Fruit fly (Drosophila melanogaster) whole organism, embryonic: ENCODE measurements around the gene VhaPPA1-2.

Experiments
- Asciz ChIP-seq: fragments of 200-800 bp; sonication (Bioruptor generic); optimal IDR thresholded peaks from 2 replicates; lab custom pipeline; 2017; ENCODE audit warnings: missing biosample characterization, mild to moderate bottlenecking, missing genetic modification characterization, missing genetic modification reagents
- B-H1 ChIP-seq: fragments of 200-800 bp; sonication (Bioruptor generic); IDR thresholded peaks from 3 replicates; pipeline ENCODE4 v1.3.6; 2022; ENCODE audit warnings: missing biosample characterization, missing genetic modification characterization
- BEAF-32 ChIP-seq: fragments of 200-800 bp; sonication (Bioruptor generic); optimal IDR thresholded peaks from 3 replicates; lab custom pipeline; 2017; ENCODE audit warnings: missing biosample characterization, missing genetic modification characterization, mild to moderate bottlenecking, moderate library complexity, missing genetic modification reagents
- Bteb2 ChIP-seq: fragments of 200-800 bp; sonication (Bioruptor generic); optimal IDR thresholded peaks from 2 replicates; lab custom pipeline; 2016; ENCODE audit warnings: missing biosample characterization, missing genetic modification characterization
- CG10565 ChIP-seq: fragments of 200-800 bp; sonication (Bioruptor generic); optimal IDR thresholded peaks from 3 replicates; lab custom pipeline; 2016; ENCODE audit warnings: missing biosample characterization, mild to moderate bottlenecking, missing genetic modification characterization
- CG13287 ChIP-seq: fragments of 200-800 bp; sonication (Bioruptor generic); IDR thresholded peaks from 2 replicates; pipeline ENCODE4 v1.3.6; 2022; ENCODE audit warnings: missing biosample characterization, missing genetic modification characterization; ENCODE audit not compliant: partially characterized antibody
- CG13296 ChIP-seq: fragments of 200-800 bp; sonication (Bioruptor generic); optimal IDR thresholded peaks from 3 replicates; lab custom pipeline; 2018; ENCODE audit warnings: missing biosample characterization, mild to moderate bottlenecking, missing genetic modification characterization
- CG14667 ChIP-seq: fragments of 200-800 bp; sonication (Bioruptor generic); IDR thresholded peaks from 2 replicates; pipeline ENCODE4 v1.3.6; 2022; ENCODE audit warnings: missing biosample characterization, missing genetic modification characterization
- CG16779 ChIP-seq: fragments of 200-800 bp; sonication (Bioruptor generic); IDR thresholded peaks from 2 replicates; pipeline ENCODE4 v1.3.6; 2022; ENCODE audit warnings: missing biosample characterization, missing genetic modification characterization
- CG16815 ChIP-seq: fragments of 200-800 bp; sonication (Bioruptor generic); optimal IDR thresholded peaks from 3 replicates; lab custom pipeline; 2017; ENCODE audit warnings: missing biosample characterization, mild to moderate bottlenecking, missing genetic modification characterization
- CG17359 ChIP-seq: fragments of 200-800 bp; sonication (Bioruptor generic); optimal IDR thresholded peaks from 3 replicates; lab custom pipeline; 2018; ENCODE audit warnings: missing biosample characterization, mild to moderate bottlenecking, missing genetic modification characterization, moderate library complexity
- CG17612 ChIP-seq: fragments of 200-800 bp; sonication (Bioruptor generic); IDR thresholded peaks from 2 replicates; pipeline ENCODE4 v1.3.6; 2022; ENCODE audit warnings: missing biosample characterization, missing genetic modification characterization
- CG2889 ChIP-seq: fragments of 200-800 bp; sonication (Bioruptor generic); IDR thresholded peaks from 3 replicates; pipeline ENCODE4 v1.3.6; 2022; ENCODE audit warnings: missing biosample characterization, missing genetic modification characterization
- CG31441 ChIP-seq: fragments of 200-800 bp; sonication (Bioruptor generic); IDR thresholded peaks from 2 replicates; pipeline ENCODE4 v1.3.6; 2022; ENCODE audit warnings: missing biosample characterization, missing genetic modification characterization
- CG3281 ChIP-seq: fragments of 200-800 bp; sonication (Bioruptor generic); optimal IDR thresholded peaks from 3 replicates; lab custom pipeline; 2017; ENCODE audit warnings: missing biosample characterization, mild to moderate bottlenecking, missing genetic modification characterization
- CG43689 ChIP-seq: fragments of 200-800 bp; sonication (Bioruptor generic); IDR thresholded peaks from 2 replicates; pipeline ENCODE4 v1.3.6; 2022; ENCODE audit warnings: missing biosample characterization, missing genetic modification characterization
- CG4424 ChIP-seq: fragments of 200-800 bp; sonication (Bioruptor generic); optimal IDR thresholded peaks from 3 replicates; lab custom pipeline; 2016; ENCODE audit warnings: missing biosample characterization, missing genetic modification characterization
- CG5953 ChIP-seq: fragments of 200-800 bp; sonication (Bioruptor generic); IDR thresholded peaks from 2 replicates; pipeline ENCODE4 v1.3.6; 2022; ENCODE audit warnings: missing biosample characterization, missing genetic modification characterization
- CG6683 ChIP-seq: fragments of 200-800 bp; sonication (Bioruptor generic); optimal IDR thresholded peaks from 2 replicates; lab custom pipeline; 2017; ENCODE audit warnings: missing biosample characterization, mild to moderate bottlenecking, missing genetic modification characterization, missing genetic modification reagents
- CG7987 ChIP-seq: fragments of 200-800 bp; sonication (Bioruptor generic); optimal IDR thresholded peaks from 2 replicates; lab custom pipeline; 2018; ENCODE audit warnings: missing biosample characterization, mild to moderate bottlenecking, missing genetic modification characterization, moderate library complexity
- CG8290 ChIP-seq, 3 experiments: fragments of 200-800 bp; sonication (Bioruptor generic); optimal IDR thresholded peaks; 2 replicates each; lab custom pipeline; 2016 to 2019; ENCODE audit warnings: missing biosample characterization in 3 of 3, missing genetic modification characterization in 3 of 3, mild to moderate bottlenecking in 2 of 3, moderate library complexity in 1 of 3
- CG8388 ChIP-seq: fragments of 200-800 bp; sonication (Bioruptor generic); optimal IDR thresholded peaks from 2 replicates; lab custom pipeline; 2019; ENCODE audit warnings: missing biosample characterization, mild to moderate bottlenecking, missing genetic modification characterization, moderate library complexity
- CHES-1-like ChIP-seq: fragments of 200-800 bp; sonication (Bioruptor generic); optimal IDR thresholded peaks from 2 replicates; lab custom pipeline; 2016; ENCODE audit warnings: missing biosample characterization, missing genetic modification characterization
- CoRest ChIP-seq: fragments of 200-800 bp; sonication (Bioruptor generic); optimal IDR thresholded peaks from 3 replicates; lab custom pipeline; 2018; ENCODE audit warnings: missing biosample characterization, mild to moderate bottlenecking, missing genetic modification characterization, moderate library complexity
- D ChIP-seq, 2 experiments: fragments of 200-800 bp in 1 of 2; fragments of >200 bp in 1 of 2; sonication (Bioruptor generic) in 1 of 2; optimal IDR thresholded peaks; 2 replicates in 1 of 2; 3 replicates in 1 of 2; lab custom pipeline; 2017; ENCODE audit warnings: mild to moderate bottlenecking in 1 of 2, missing biosample characterization in 1 of 2, missing genetic modification characterization in 1 of 2, missing genetic modification reagents in 1 of 2
- Gsc ChIP-seq: fragments of 200-800 bp; sonication (Bioruptor generic); IDR thresholded peaks from 2 replicates; pipeline ENCODE4 v1.3.6; 2022; ENCODE audit warnings: missing biosample characterization, missing genetic modification characterization
- Gug ChIP-seq: fragments of 200-800 bp; sonication (Bioruptor generic); IDR thresholded peaks from 4 replicates; pipeline ENCODE4 v1.3.6; 2022; ENCODE audit warnings: missing biosample characterization, missing genetic modification characterization
- HmgD ChIP-seq: fragments of 200-800 bp; sonication (Bioruptor generic); optimal IDR thresholded peaks from 3 replicates; lab custom pipeline; 2016; ENCODE audit warnings: missing biosample characterization, missing genetic modification characterization
- Lhr ChIP-seq: fragments of 200-800 bp; sonication (Bioruptor generic); optimal IDR thresholded peaks from 3 replicates; lab custom pipeline; 2017; ENCODE audit warnings: mild to moderate bottlenecking, missing biosample characterization, missing genetic modification reagents, missing genetic modification characterization
- Myb ChIP-seq: fragments of 200-800 bp; sonication (Bioruptor generic); optimal IDR thresholded peaks from 2 replicates; lab custom pipeline; 2016; ENCODE audit warnings: missing biosample characterization, missing genetic modification characterization
- Oaz ChIP-seq: fragments of 200-800 bp; sonication (Bioruptor generic); IDR thresholded peaks from 2 replicates; pipeline ENCODE4 v1.3.6; 2022; ENCODE audit warnings: missing biosample characterization, missing genetic modification characterization
- Opbp ChIP-seq: fragments of 200-800 bp; sonication (Bioruptor generic); IDR thresholded peaks from 3 replicates; pipeline ENCODE4 v1.3.6; 2022; ENCODE audit warnings: missing biosample characterization, missing genetic modification characterization; ENCODE audit not compliant: partially characterized antibody
- Optix ChIP-seq: fragments of 200-800 bp; sonication (Bioruptor generic); IDR thresholded peaks from 3 replicates; pipeline ENCODE4 v1.3.6; 2022; ENCODE audit warnings: missing biosample characterization, missing genetic modification characterization
- Rfx ChIP-seq: fragments of 200-800 bp; sonication (Bioruptor generic); IDR thresholded peaks from 2 replicates; pipeline ENCODE4 v1.3.6; 2022; ENCODE audit warnings: missing biosample characterization, missing genetic modification characterization
- Sry-β ChIP-seq: fragments of 200-800 bp; sonication (Bioruptor generic); optimal IDR thresholded peaks from 2 replicates; lab custom pipeline; 2018; ENCODE audit warnings: missing biosample characterization, mild to moderate bottlenecking, missing genetic modification characterization, moderate library complexity
- TFAM ChIP-seq: fragments of 200-800 bp; sonication (Bioruptor generic); optimal IDR thresholded peaks from 2 replicates; lab custom pipeline; 2017; ENCODE audit warnings: missing biosample characterization, missing genetic modification characterization, inconsistent platforms
- Usf ChIP-seq: fragments of 200-800 bp; sonication (Bioruptor generic); optimal IDR thresholded peaks from 2 replicates; lab custom pipeline; 2017; ENCODE audit warnings: missing genotype, missing biosample characterization, missing genetic modification characterization
- chif ChIP-seq, 2 experiments: fragments of 200-800 bp; sonication (Bioruptor generic); optimal IDR thresholded peaks; 3 replicates each; lab custom pipeline; 2016; ENCODE audit warnings: missing biosample characterization in 2 of 2, missing genetic modification characterization in 2 of 2
- da ChIP-seq: fragments of 200-800 bp; sonication (Bioruptor generic); optimal IDR thresholded peaks from 2 replicates; lab custom pipeline; 2016; ENCODE audit warnings: missing biosample characterization, missing genetic modification characterization
- dimm ChIP-seq: fragments of 200-800 bp; sonication (Bioruptor generic); IDR thresholded peaks from 2 replicates; pipeline ENCODE4 v1.3.6; 2022; ENCODE audit warnings: missing biosample characterization, missing genetic modification characterization
- esg ChIP-seq: fragments of 200-800 bp; sonication (Bioruptor generic); conservative IDR thresholded peaks from 2 replicates; pipeline ENCODE4 v1.3.6; 2022; ENCODE audit warnings: missing biosample characterization, missing genetic modification characterization
- exex ChIP-seq: fragments of 200-800 bp; sonication (Bioruptor generic); optimal IDR thresholded peaks from 4 replicates; lab custom pipeline; 2018; ENCODE audit warnings: missing biosample characterization, mild to moderate bottlenecking, missing genetic modification characterization, moderate library complexity
- fru ChIP-seq: fragments of >200 bp; optimal IDR thresholded peaks from 2 replicates; lab custom pipeline; 2017
- grau ChIP-seq: fragments of 200-800 bp; optimal IDR thresholded peaks from 3 replicates; lab custom pipeline; 2019; ENCODE audit warnings: missing biosample characterization, mild to moderate bottlenecking, missing genetic modification characterization, moderate library complexity
- gsb ChIP-seq: fragments of 200-800 bp; sonication (Bioruptor generic); IDR thresholded peaks from 2 replicates; pipeline ENCODE4 v1.3.6; 2022; ENCODE audit warnings: missing biosample characterization, missing genetic modification characterization
- jing ChIP-seq: fragments of 200-800 bp; sonication (Bioruptor generic); optimal IDR thresholded peaks from 2 replicates; lab custom pipeline; 2018; ENCODE audit warnings: missing biosample characterization, mild to moderate bottlenecking, missing genetic modification characterization
- lmd ChIP-seq: fragments of 200-800 bp; sonication (Bioruptor generic); IDR thresholded peaks from 2 replicates; pipeline ENCODE4 v1.3.6; 2022; ENCODE audit warnings: missing biosample characterization, missing genetic modification characterization
- mam ChIP-seq: fragments of 200-800 bp; sonication (Bioruptor generic); optimal IDR thresholded peaks from 3 replicates; lab custom pipeline; 2016; ENCODE audit warnings: missing biosample characterization, missing genetic modification characterization
- sens ChIP-seq: fragments of 200-800 bp; sonication (Bioruptor generic); peaks from one replicate; lab custom pipeline; 2016; ENCODE audit warnings: missing biosample characterization, missing genetic modification characterization
- zf30C ChIP-seq: fragments of 200-800 bp; sonication (Bioruptor generic); optimal IDR thresholded peaks from 3 replicates; lab custom pipeline; 2018; ENCODE audit warnings: missing biosample characterization, mild to moderate bottlenecking, missing genetic modification characterization

The VhaPPA1-2 gene

dm6 chr3R:14903837-14904431, 3.9 kb upstream of the VhaPPA1-2 start, which contains the start of gene VhaPPA1-1 (continued):
- TF ChIP-seq Rfx (GFP tag; lab: Robert Waterston, UW) (0 out of 2 replicates have a peak, but pooled peaks have one; percentile 4), sens (GFP tag; lab: Kevin White, UChicago) (peak; percentile 82), D (optimal IDR thresholded peaks at IDR 0.05; lab: Kevin White, UChicago) (no peak), D (GFP tag; optimal IDR thresholded peaks at IDR 0.05; lab: Kevin White, UChicago) (no peak), Asciz (GFP tag; lab: Kevin White, UChicago) (no peak), Usf (GFP tag; lab: Kevin White, UChicago) (peak; percentile 72), CG7987 (GFP tag; lab: Kevin White, UChicago) (peak; percentile 15), Opbp (GFP tag; lab: Robert Waterston, UW) (peak; percentile 48; the same call in 1 of the 3 replicates), Myb (GFP tag; lab: Kevin White, UChicago) (peak; percentile 95), esg (no peak), chif (GFP tag; optimal IDR thresholded peaks at IDR 0.05; lab: Kevin White, UChicago) (no peak), B-H1 (no peak), fru (lab: Kevin White, UChicago) (no peak), CG5953 (GFP tag; lab: Robert Waterston, UW) (no peak), CG17612 (GFP tag; lab: Robert Waterston, UW) (no peak), CG17359 (tag; lab: Kevin White, UChicago) (no peak), exex (peak; percentile 17), CG13287 (GFP tag; lab: Robert Waterston, UW) (peak; percentile 36), Sry-β (GFP tag; lab: Kevin White, UChicago) (peak; percentile 97), Optix (GFP tag; lab: Robert Waterston, UW) (no peak), mam (peak; percentile 18), CG3281 (no peak), CG13296 (GFP tag; lab: Kevin White, UChicago) (no peak), CG14667 (GFP tag; lab: Robert Waterston, UW) (no peak), zf30C (GFP tag; lab: Kevin White, UChicago) (no peak), Gsc (GFP tag; lab: Robert Waterston, UW) (no peak), TFAM (GFP tag; lab: Kevin White, UChicago) (no peak), Bteb2 (no peak), dimm (GFP tag; lab: Robert Waterston, UW) (no peak), CG6683 (no peak), Oaz (GFP tag; lab: Robert Waterston, UW) (no peak), CG31441 (GFP tag; lab: Robert Waterston, UW) (0 out of 2 replicates have a peak, but pooled peaks have one; percentile 45), da (GFP tag; lab: Kevin White, UChicago) (no peak), lmd (GFP tag; lab: Robert Waterston, UW) (no peak), BEAF-32 (GFP tag; lab: Kevin White, UChicago) (peak; percentile 72), CG10565 (GFP tag; lab: Kevin White, UChicago) (no peak), CG4424 (GFP tag; lab: Kevin White, UChicago) (no peak), CG8388 (GFP tag; lab: Kevin White, UChicago) (peak; percentile 9), HmgD (GFP tag; lab: Kevin White, UChicago) (peak; percentile 83), CG8290 (GFP tag; optimal IDR thresholded peaks at IDR 0.05; lab: Kevin White, UChicago) (no peak), CG8290 (tag; optimal IDR thresholded peaks at IDR 0.05; lab: Kevin White, UChicago) (peak in 1 of 2 experiments; percentile 2), CoRest (tag; lab: Kevin White, UChicago) (peak; percentile 57), jing (GFP tag; lab: Kevin White, UChicago) (no peak), CG16779 (no peak), CHES-1-like (GFP tag; lab: Kevin White, UChicago) (no peak), CG2889 (GFP tag; lab: Robert Waterston, UW) (no peak), Lhr (GFP tag; lab: Kevin White, UChicago) (peak; percentile 77), CG16815 (GFP tag; lab: Kevin White, UChicago) (no peak), gsb (GFP tag; lab: Robert Waterston, UW) (no peak), CG43689 (GFP tag; lab: Robert Waterston, UW) (no peak), Gug (no peak), grau (peak; percentile 16)
